Worm (Caenorhabditis elegans) whole organism, L4/young adult: ENCODE measurements around the gene ZK1290.1.

Experiments
- W03F9.2 ChIP-seq: fragments of 150-350 bp; optimal IDR thresholded peaks from 2 replicates; lab custom pipeline; 2014; ENCODE audit warnings: missing biosample characterization, missing genetic modification characterization
- him-1 ChIP-seq: sonication (generic microtip); optimal IDR thresholded peaks from 2 replicates; lab custom pipeline; 2016; ENCODE audit warnings: missing genotype, missing genetic modification reagents, missing genetic modification characterization, missing compliant biosample characterization

- TF ChIP-seq him-1 (no peak), W03F9.2 (tag; lab: Kevin White, UChicago) (no peak)
These were observed 43.7 kb downstream of the ZK1290.1 start, which contains the start of gene osm-8 for ce11 chrII:7605306-7605705.
